Worm (Caenorhabditis elegans) whole organism, early embryonic: ENCODE measurements around the gene C07E3.9.

Experiments used
- aly-1 ChIP-seq: sonication (generic microtip); optimal IDR thresholded peaks from 2 replicates; lab custom pipeline; 2016; ENCODE audit warnings: missing genetic modification characterization, missing compliant biosample characterization
- ama-1 ChIP-seq: fragments of 150-350 bp; optimal IDR thresholded peaks from 2 replicates; lab custom pipeline; 2014
- ceh-36 ChIP-seq: sonication (generic microtip); optimal IDR thresholded peaks from 2 replicates; lab custom pipeline; 2016; ENCODE audit warnings: missing genetic modification characterization, inconsistent platforms, missing compliant biosample characterization
- ets-7 ChIP-seq: sonication (generic microtip); optimal IDR thresholded peaks from 2 replicates; lab custom pipeline; 2016; ENCODE audit warnings: missing genotype, missing genetic modification characterization, missing compliant biosample characterization
- hmg-4 ChIP-seq: fragments of 200-800 bp; sonication (Bioruptor generic); optimal IDR thresholded peaks from 2 replicates; lab custom pipeline; 2018; ENCODE audit warnings: mild to moderate bottlenecking, missing genetic modification characterization, missing compliant biosample characterization
- hnd-1 ChIP-seq: sonication (generic microtip); optimal IDR thresholded peaks from 2 replicates; lab custom pipeline; 2016; ENCODE audit warnings: missing genetic modification characterization, missing compliant biosample characterization

DNA sequence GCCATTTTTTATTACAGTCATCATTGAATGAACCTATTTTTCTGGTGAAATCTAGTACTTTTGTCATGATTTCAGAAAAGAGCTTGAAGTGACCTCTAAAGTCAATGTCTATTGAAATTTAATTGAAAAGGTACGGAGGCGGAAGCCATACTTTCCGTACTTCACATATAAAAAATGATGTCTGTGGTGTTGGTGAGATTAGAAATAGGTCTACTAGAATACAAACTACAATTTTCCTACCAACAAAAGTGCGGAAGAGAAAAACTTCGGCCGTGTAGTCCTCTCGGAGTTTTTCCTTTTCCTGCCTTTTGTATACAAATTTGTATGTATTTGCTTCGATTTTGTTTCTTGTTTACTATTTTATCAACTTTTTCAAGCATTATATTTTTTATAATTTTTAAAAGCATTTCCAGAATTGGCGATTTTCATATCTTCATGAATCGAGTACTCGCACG, 44.8 kb downstream of the C07E3.9 start, which contains the start of gene T09F3.4:
- TF ChIP-seq hmg-4 (GFP tag; lab: Kevin White, UChicago) (no peak), ets-7 (tag; lab: Kevin White, UChicago) (no peak), aly-1 (tag; lab: Kevin White, UChicago) (no peak), ceh-36 (no peak), ama-1 (no peak), hnd-1 (tag; lab: Kevin White, UChicago) (no peak)
